Worm (Caenorhabditis elegans) whole organism, L4/young adult: ENCODE data around the gene snx-17.

Experiments used
- W03F9.2 ChIP-seq: fragments of 150-350 bp; optimal IDR thresholded peaks from 2 replicates; lab custom pipeline; 2014; ENCODE audit warnings: missing biosample characterization, missing genetic modification characterization
- dao-5 ChIP-seq: sonication (generic microtip); optimal IDR thresholded peaks from 2 replicates; lab custom pipeline; 2016; ENCODE audit warnings: missing genotype, missing genetic modification characterization, moderate library complexity, missing compliant biosample characterization

DNA sequence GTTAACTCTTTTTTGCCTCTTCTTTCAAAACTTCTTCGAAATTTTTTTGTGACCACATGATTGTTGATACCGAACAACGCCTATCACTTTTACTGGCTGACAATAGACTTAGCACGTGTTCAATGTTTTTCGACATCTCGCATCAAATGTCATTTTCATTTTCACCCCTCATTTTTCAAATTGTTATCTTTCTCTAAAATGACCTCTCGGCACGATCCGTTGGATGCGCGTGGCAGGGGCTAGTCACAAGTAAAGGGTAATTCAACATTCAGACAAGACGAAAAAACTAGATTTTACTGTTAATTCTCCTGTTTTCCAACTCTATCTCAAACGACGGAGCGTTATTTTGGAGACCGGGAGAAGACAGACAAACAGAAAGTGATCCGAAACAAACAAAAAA is 8.6 kb downstream of the snx-17 start, which contains the start of gene F17H10.2:
- TF ChIP-seq W03F9.2 (tag; lab: Kevin White, UChicago) (no peak), dao-5 (tag; lab: Kevin White, UChicago) (no peak)
